Fruit fly (Drosophila melanogaster): ENCODE results near the gene CG4022.
A peak's percentile ranks its signal among the peaks of the same experiment; 100 is the strongest.

Gene CG4022

DNA sequence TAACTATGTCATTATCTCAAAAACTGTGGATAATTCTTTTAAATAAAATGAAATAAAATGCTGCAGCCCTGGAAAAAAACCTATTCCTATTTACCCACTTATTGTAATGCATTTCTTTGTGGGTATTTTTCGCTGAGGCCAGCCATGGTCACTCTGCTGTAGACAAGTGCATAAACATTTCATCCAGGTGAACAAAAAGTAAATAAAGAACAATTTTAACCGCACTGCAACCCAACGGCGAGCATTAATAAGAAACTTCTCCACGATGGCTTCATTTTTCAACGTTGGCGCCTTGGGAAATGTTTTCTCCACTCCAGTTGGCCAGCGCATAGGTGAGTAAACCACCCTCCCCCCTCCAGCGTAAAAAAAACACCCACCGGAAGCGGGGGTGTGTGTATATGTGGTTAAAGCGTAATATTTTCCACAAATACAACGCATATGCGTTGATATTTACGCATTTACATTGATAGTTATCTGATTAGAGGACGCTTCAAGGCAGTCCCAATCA lies 36.2 kb upstream of the CG4022 start, which contains the start of gene CG3529 (continued):
- TF ChIP-seq lbe (GFP tag; optimal IDR thresholded peaks at IDR 0.05) (peak; percentile 29), Rfx (GFP tag; IDR thresholded peaks at IDR 0.05) (peak; percentile 61), Lhr (GFP tag; optimal IDR thresholded peaks at IDR 0.05) (peak; percentile 21), dm (GFP tag; optimal IDR thresholded peaks at IDR 0.05) (no peak), zf30C (GFP tag; optimal IDR thresholded peaks at IDR 0.05) (no peak), scrt (GFP tag; optimal IDR thresholded peaks at IDR 0.05) (peak; percentile 2), Lpt (GFP tag; optimal IDR thresholded peaks at IDR 0.05) (no peak), disco-r (GFP tag; optimal IDR thresholded peaks at IDR 0.05) (peak; percentile 39), CG9817 (tag; optimal IDR thresholded peaks at IDR 0.05) (peak; percentile 30), Hr78 (GFP tag; optimal IDR thresholded peaks at IDR 0.05) (no peak), CG3838 (GFP tag; optimal IDR thresholded peaks at IDR 0.05) (no peak), ase (GFP tag; IDR thresholded peaks at IDR 0.05) (no peak), Mad (GFP tag; optimal IDR thresholded peaks at IDR 0.05) (peak; percentile 18), Opbp (GFP tag; IDR thresholded peaks at IDR 0.05; ENCODE audit: partially characterized antibody) (no peak), Bdp1 (GFP tag; optimal IDR thresholded peaks at IDR 0.05) (peak; percentile 19), Nf-YA (GFP tag; IDR thresholded peaks at IDR 0.05) (peak; percentile 53; the same call in 1 of the 2 replicates)

DNA sequence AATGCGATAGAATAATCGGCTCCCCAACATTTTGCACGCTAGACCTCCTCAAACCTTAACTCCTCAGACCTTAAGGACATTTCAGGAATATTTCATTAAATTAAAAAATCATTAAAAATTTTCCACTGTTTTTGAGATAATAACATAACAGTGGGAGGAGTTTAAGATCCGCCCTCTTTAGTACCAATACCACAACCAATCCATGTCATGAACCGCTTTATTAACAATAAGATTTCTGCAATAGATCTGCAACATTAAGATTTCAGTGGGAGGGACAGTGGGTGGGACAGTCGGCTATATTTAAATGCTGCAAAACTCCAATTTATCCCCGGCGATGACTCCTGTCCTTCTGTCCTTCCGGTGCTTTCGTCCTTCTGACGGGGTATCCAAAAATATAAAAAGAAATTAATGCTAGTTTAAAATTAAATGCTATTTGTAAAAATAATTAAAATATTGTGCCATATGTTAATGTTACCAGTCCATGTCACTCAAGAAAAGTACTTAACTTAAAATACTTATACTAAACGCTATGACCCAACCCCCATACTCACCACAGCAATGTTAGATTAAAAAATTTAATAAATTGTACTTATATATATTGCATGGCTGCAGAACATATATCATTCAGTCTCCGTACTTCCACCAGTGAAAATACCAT lies 32.1 kb upstream of the CG4022 start, which contains the start of gene Srg3:
Gene Srg3, plus strand, starts transcription at position 608 of the 658 bp plus-strand sequence.
- TF ChIP-seq Med (GFP tag): peak; percentile 43
- TF ChIP-seq CG9932 (GFP tag; IDR thresholded peaks at IDR 0.05): peak; percentile 47
- TF ChIP-seq Bteb2 (GFP tag; optimal IDR thresholded peaks at IDR 0.05): no peak
- no peak for TF ChIP-seq ftz-f1 (GFP tag; optimal IDR thresholded peaks at IDR 0.05)
- TF ChIP-seq pita (GFP tag; optimal IDR thresholded peaks at IDR 0.05): peak; percentile 20
- peak; percentile 6 for TF ChIP-seq ems (GFP tag; optimal IDR thresholded peaks at IDR 0.05)
- no peak for TF ChIP-seq Hr3 (GFP tag; optimal IDR thresholded peaks at IDR 0.05)
- TF ChIP-seq CG3281 (GFP tag; optimal IDR thresholded peaks at IDR 0.05): no peak
- 0 out of 2 replicates have a peak, but pooled peaks have one; percentile 12 for TF ChIP-seq Oaz (GFP tag; IDR thresholded peaks at IDR 0.05)
- TF ChIP-seq tna (GFP tag; IDR thresholded peaks at IDR 0.05; ENCODE audit: partially characterized antibody): no peak
- no peak for TF ChIP-seq lbe (GFP tag; optimal IDR thresholded peaks at IDR 0.05)
- no peak for TF ChIP-seq gsb (GFP tag; IDR thresholded peaks at IDR 0.05)
- TF ChIP-seq CG18011 (GFP tag; optimal IDR thresholded peaks at IDR 0.05): peak; percentile 13
- no peak for TF ChIP-seq CG8290 (GFP tag; optimal IDR thresholded peaks at IDR 0.05)
- TF ChIP-seq CG8290 (tag; optimal IDR thresholded peaks at IDR 0.05): peak in 1 of 2 experiments; percentile 43
- TF ChIP-seq CG11560 (tag; IDR thresholded peaks at IDR 0.05): no peak
- peak; percentile 19; the same call in 1 of the 2 replicates for TF ChIP-seq H2.0 (GFP tag; IDR thresholded peaks at IDR 0.05)
- peak; percentile 1 for TF ChIP-seq CTCF (GFP tag; optimal IDR thresholded peaks at IDR 0.05)
- TF ChIP-seq Elba2 (GFP tag; optimal IDR thresholded peaks at IDR 0.05): peak; percentile 86
- no peak for TF ChIP-seq bab2 (GFP tag; optimal IDR thresholded peaks at IDR 0.05)
- no peak for TF ChIP-seq zfh2 (GFP tag; optimal IDR thresholded peaks at IDR 0.05)
- peak; percentile 6 for TF ChIP-seq CG11504 (tag; optimal IDR thresholded peaks at IDR 0.05)
- TF ChIP-seq CG14014 (GFP tag; IDR thresholded peaks at IDR 0.05): 0 out of 2 replicates have a peak, but pooled peaks have one; percentile 6
- peak; percentile 53 for TF ChIP-seq hkb (optimal IDR thresholded peaks at IDR 0.05)
- TF ChIP-seq hkb (GFP tag; IDR thresholded peaks at IDR 0.05): 0 out of 2 replicates have a peak, but pooled peaks have one; percentile 6
- 0 out of 2 replicates have a peak, but pooled peaks have one; percentile 4 for TF ChIP-seq Rfx (GFP tag; IDR thresholded peaks at IDR 0.05)
- peak; percentile 60 for TF ChIP-seq slbo (GFP tag; IDR thresholded peaks at IDR 0.05)
- no peak for TF ChIP-seq CG6765 (GFP tag; optimal IDR thresholded peaks at IDR 0.05)
- peak; percentile 7 for TF ChIP-seq row (GFP tag; IDR thresholded peaks at IDR 0.05)
- TF ChIP-seq esg (GFP tag; conservative IDR thresholded peaks at IDR 0.05): peak; percentile 11; the same call in 1 of the 2 replicates
- TF ChIP-seq vvl (GFP tag; IDR thresholded peaks at IDR 0.05): no peak
- TF ChIP-seq NFAT (GFP tag; IDR thresholded peaks at IDR 0.05): no peak
- TF ChIP-seq CG2712 (tag; optimal IDR thresholded peaks at IDR 0.05): no peak
- TF ChIP-seq odd (GFP tag; optimal IDR thresholded peaks at IDR 0.05): peak; percentile 26

Data from whole organism, embryonic.